Worm (Caenorhabditis elegans) whole organism, mixed stage, embryonic: Measurements from ENCODE around the gene K06H7.2.
A peak's percentile ranks its signal among the peaks of the same experiment; 100 is the strongest.

Experiments
- M03D4.4 ChIP-seq: sonication (generic microtip); optimal IDR thresholded peaks from 2 replicates; lab custom pipeline; 2017; ENCODE audit warnings: mild to moderate bottlenecking, missing genetic modification characterization, missing compliant biosample characterization
- blmp-1 ChIP-seq: fragments of 150-350 bp; optimal IDR thresholded peaks from 2 replicates; lab custom pipeline; 2014; ENCODE audit warnings: missing biosample characterization, missing genetic modification characterization
- ceh-39 ChIP-seq: fragments of 150-350 bp; optimal IDR thresholded peaks from 2 replicates; lab custom pipeline; 2014; ENCODE audit warnings: missing biosample characterization, missing genetic modification characterization
- ceh-43 ChIP-seq: fragments of 200-800 bp; sonication (Bioruptor generic); optimal IDR thresholded peaks from 2 replicates; lab custom pipeline; 2018; ENCODE audit warnings: mild to moderate bottlenecking, missing genetic modification characterization, moderate library complexity, missing compliant biosample characterization
- ceh-83 ChIP-seq: fragments of 200-800 bp; sonication (Bioruptor generic); optimal IDR thresholded peaks from 2 replicates; lab custom pipeline; 2018; ENCODE audit warnings: mild to moderate bottlenecking, missing genetic modification characterization, missing compliant biosample characterization
- ces-1 ChIP-seq: fragments of 150-350 bp; optimal IDR thresholded peaks from 2 replicates; lab custom pipeline; 2014; ENCODE audit warnings: missing biosample characterization, missing genetic modification reagents, missing genetic modification characterization
- drap-1 ChIP-seq: fragments of 200-800 bp; sonication (Bioruptor generic); optimal IDR thresholded peaks from 3 replicates; lab custom pipeline; 2018; ENCODE audit warnings: mild to moderate bottlenecking, missing genetic modification characterization, missing compliant biosample characterization
- elt-1 ChIP-seq: sonication (generic microtip); optimal IDR thresholded peaks from 2 replicates; lab custom pipeline; 2017; ENCODE audit warnings: missing genetic modification characterization, mild to moderate bottlenecking, missing compliant biosample characterization, antibody characterized with exemption, moderate library complexity, borderline replicate concordance; ENCODE audit not compliant: insufficient read depth
- elt-3 ChIP-seq: fragments of 150-350 bp; optimal IDR thresholded peaks from 2 replicates; lab custom pipeline; 2014; ENCODE audit warnings: missing biosample characterization, missing genetic modification characterization
- flh-1 ChIP-seq: fragments of 200-800 bp; sonication (Bioruptor generic); optimal IDR thresholded peaks from 2 replicates; lab custom pipeline; 2018; ENCODE audit warnings: mild to moderate bottlenecking, missing genetic modification characterization, moderate library complexity, missing compliant biosample characterization
- ham-2 ChIP-seq: fragments of 200-800 bp; sonication (Bioruptor generic); optimal IDR thresholded peaks from 2 replicates; lab custom pipeline; 2018; ENCODE audit warnings: mild to moderate bottlenecking, missing genetic modification characterization, missing compliant biosample characterization
- hlh-1 ChIP-seq: fragments of 150-350 bp; optimal IDR thresholded peaks from 2 replicates; lab custom pipeline; 2014; ENCODE audit warnings: missing biosample characterization, missing genetic modification reagents, missing genetic modification characterization
- lin-13 ChIP-seq: fragments of 150-350 bp; optimal IDR thresholded peaks from 2 replicates; lab custom pipeline; 2014; ENCODE audit warnings: missing biosample characterization, missing genetic modification characterization
- lin-32 ChIP-seq: fragments of 200-800 bp; sonication (Bioruptor generic); optimal IDR thresholded peaks from 2 replicates; lab custom pipeline; 2018; ENCODE audit warnings: mild to moderate bottlenecking, missing genetic modification characterization, missing compliant biosample characterization
- lsy-2 ChIP-seq: fragments of 150-350 bp; optimal IDR thresholded peaks from 2 replicates; lab custom pipeline; 2014; ENCODE audit warnings: missing biosample characterization, missing genetic modification characterization
- mab-5 ChIP-seq: fragments of 150-350 bp; optimal IDR thresholded peaks from 2 replicates; lab custom pipeline; 2014; ENCODE audit warnings: missing biosample characterization, missing genetic modification characterization
- mep-1 ChIP-seq: fragments of 150-350 bp; optimal IDR thresholded peaks from 2 replicates; lab custom pipeline; 2017; ENCODE audit warnings: missing biosample characterization, missing genetic modification reagents, missing genetic modification characterization, inconsistent platforms
- mls-2 ChIP-seq: sonication (generic microtip); optimal IDR thresholded peaks from 2 replicates; lab custom pipeline; 2016; ENCODE audit warnings: mild to moderate bottlenecking, missing genetic modification characterization, moderate library complexity, missing compliant biosample characterization
- nhr-12 ChIP-seq: fragments of 150-350 bp; optimal IDR thresholded peaks from 2 replicates; lab custom pipeline; 2014; ENCODE audit warnings: missing biosample characterization, missing genetic modification characterization
- nhr-2 ChIP-seq: fragments of 150-350 bp; optimal IDR thresholded peaks from 2 replicates; lab custom pipeline; 2014; ENCODE audit warnings: missing biosample characterization, missing genetic modification characterization
- nhr-237 ChIP-seq: fragments of 150-350 bp; optimal IDR thresholded peaks from 2 replicates; lab custom pipeline; 2014; ENCODE audit warnings: missing biosample characterization, missing genetic modification characterization
- nhr-28 ChIP-seq: fragments of 150-350 bp; optimal IDR thresholded peaks from 2 replicates; lab custom pipeline; 2014; ENCODE audit warnings: missing biosample characterization, missing genetic modification characterization
- nhr-76 ChIP-seq: sonication (generic microtip); optimal IDR thresholded peaks from 2 replicates; lab custom pipeline; 2017; ENCODE audit warnings: missing biosample characterization, missing genetic modification characterization
- pha-4 ChIP-seq: fragments of 150-350 bp; optimal IDR thresholded peaks from 2 replicates; lab custom pipeline; 2018; ENCODE audit warnings: missing biosample characterization, missing genetic modification reagents, missing genetic modification characterization
- sem-2 ChIP-seq: fragments of 200-800 bp; sonication (Bioruptor generic); optimal IDR thresholded peaks from 2 replicates; lab custom pipeline; 2018; ENCODE audit warnings: mild to moderate bottlenecking, missing genetic modification characterization, missing compliant biosample characterization
- sptf-1 ChIP-seq: sonication (generic microtip); optimal IDR thresholded peaks from 2 replicates; lab custom pipeline; 2017; ENCODE audit warnings: mild to moderate bottlenecking, missing genetic modification characterization, moderate library complexity, missing compliant biosample characterization
- tbx-8 ChIP-seq: fragments of 200-800 bp; sonication (Bioruptor generic); optimal IDR thresholded peaks from 2 replicates; lab custom pipeline; 2018; ENCODE audit warnings: mild to moderate bottlenecking, missing genetic modification characterization, moderate library complexity, missing compliant biosample characterization
- unc-120 ChIP-seq: sonication (generic microtip); optimal IDR thresholded peaks from 2 replicates; lab custom pipeline; 2017; ENCODE audit warnings: missing genetic modification characterization, missing compliant biosample characterization; ENCODE audit not compliant: poor library complexity, severe bottlenecking
- unc-39 ChIP-seq: fragments of 150-350 bp; optimal IDR thresholded peaks from 2 replicates; lab custom pipeline; 2014; ENCODE audit warnings: missing biosample characterization, missing genetic modification characterization
- unc-62 ChIP-seq: fragments of 150-350 bp; optimal IDR thresholded peaks from 2 replicates; lab custom pipeline; 2014; ENCODE audit warnings: missing biosample characterization, missing genetic modification reagents, missing genetic modification characterization
- zip-8 ChIP-seq: fragments of 150-350 bp; optimal IDR thresholded peaks from 2 replicates; lab custom pipeline; 2014; ENCODE audit warnings: missing biosample characterization, missing genetic modification characterization
- ztf-11 ChIP-seq: fragments of 150-350 bp; optimal IDR thresholded peaks from 2 replicates; lab custom pipeline; 2014; ENCODE audit warnings: missing biosample characterization, missing genetic modification characterization

Gene K06H7.2

DNA sequence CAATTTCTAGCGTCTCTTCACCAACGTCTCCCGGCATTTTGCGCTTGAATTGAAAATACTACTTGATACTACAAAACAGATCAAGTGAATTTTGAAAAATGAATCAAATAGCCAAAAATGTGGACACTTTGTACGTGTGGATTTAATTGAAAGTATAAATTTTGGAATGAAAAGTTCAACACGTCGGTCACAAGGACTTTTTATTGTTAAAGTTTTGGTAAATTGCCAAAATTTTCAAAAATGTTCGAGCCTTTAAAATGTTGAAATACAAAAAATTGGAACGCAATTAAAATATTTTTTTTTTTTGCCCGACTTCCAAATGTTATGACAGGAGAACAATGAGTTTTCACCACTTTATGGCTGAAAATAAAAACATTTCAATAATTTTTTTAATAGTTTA, 4.7 kb downstream of the K06H7.2 start, which contains the start of gene K06H7.8:
TSS of gene K06H7.8 (minus strand) at position 101 of the 400 bp plus-strand sequence.
- TF ChIP-seq hlh-1 (tag; lab: Kevin White, UChicago) (no peak), flh-1 (GFP tag; lab: Kevin White, UChicago) (no peak), nhr-12 (no peak), elt-3 (no peak), pha-4 (no peak), blmp-1 (tag; lab: Kevin White, UChicago) (no peak), unc-39 (no peak), sptf-1 (tag; lab: Kevin White, UChicago) (no peak), ham-2 (GFP tag; lab: Kevin White, UChicago) (no peak), nhr-237 (tag; lab: Kevin White, UChicago) (no peak), lin-32 (GFP tag; lab: Kevin White, UChicago) (no peak), ceh-83 (GFP tag; lab: Kevin White, UChicago) (no peak), ztf-11 (no peak)

DNA sequence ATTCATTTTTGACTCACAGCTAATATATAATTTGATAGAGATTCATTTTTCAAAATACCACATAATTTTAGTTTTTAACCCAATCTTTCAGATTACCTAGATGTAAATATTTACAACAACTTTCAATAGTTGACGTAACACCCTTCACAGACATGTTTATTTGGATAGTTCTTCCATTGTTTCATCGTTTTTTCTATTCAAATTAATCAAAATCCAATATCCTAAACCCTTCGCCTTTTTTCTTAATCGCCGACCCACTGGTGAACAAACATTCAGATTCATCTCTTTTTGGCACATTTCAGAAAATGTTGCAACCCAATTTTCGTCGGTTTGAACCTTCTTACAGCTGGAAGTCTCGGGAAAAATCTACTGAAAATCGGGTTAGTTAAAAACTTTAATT, 5.6 kb downstream of the K06H7.2 start, which contains the start of gene K06H7.1:
TSS of gene K06H7.1 (plus strand) at position 301 of the 400 bp plus-strand sequence.
- TF ChIP-seq mep-1 (tag; lab: Kevin White, UChicago) = no peak
- no peak for TF ChIP-seq sptf-1 (tag; lab: Kevin White, UChicago)
- no peak for TF ChIP-seq hlh-1 (tag; lab: Kevin White, UChicago)
- no peak for TF ChIP-seq blmp-1 (tag; lab: Kevin White, UChicago)
- no peak for TF ChIP-seq lin-32 (GFP tag; lab: Kevin White, UChicago)
- no peak for TF ChIP-seq M03D4.4
- TF ChIP-seq drap-1 (GFP tag; lab: Kevin White, UChicago) = no peak
- TF ChIP-seq nhr-76 (tag; lab: Kevin White, UChicago) = no peak
- no peak for TF ChIP-seq flh-1 (GFP tag; lab: Kevin White, UChicago)
- TF ChIP-seq nhr-28 (tag; lab: Kevin White, UChicago) = no peak
- TF ChIP-seq ceh-43 = no peak
- TF ChIP-seq pha-4 = no peak
- TF ChIP-seq mls-2 (tag; lab: Kevin White, UChicago) = no peak
- no peak for TF ChIP-seq nhr-237 (tag; lab: Kevin White, UChicago)
- no peak for TF ChIP-seq elt-3
- no peak for TF ChIP-seq lsy-2
- no peak for TF ChIP-seq mab-5 (tag; lab: Kevin White, UChicago)
- TF ChIP-seq ham-2 (GFP tag; lab: Kevin White, UChicago) = no peak
- no peak for TF ChIP-seq unc-62 (GFP tag; lab: Kevin White, UChicago)
- no peak for TF ChIP-seq nhr-2 (tag; lab: Kevin White, UChicago)

DNA sequence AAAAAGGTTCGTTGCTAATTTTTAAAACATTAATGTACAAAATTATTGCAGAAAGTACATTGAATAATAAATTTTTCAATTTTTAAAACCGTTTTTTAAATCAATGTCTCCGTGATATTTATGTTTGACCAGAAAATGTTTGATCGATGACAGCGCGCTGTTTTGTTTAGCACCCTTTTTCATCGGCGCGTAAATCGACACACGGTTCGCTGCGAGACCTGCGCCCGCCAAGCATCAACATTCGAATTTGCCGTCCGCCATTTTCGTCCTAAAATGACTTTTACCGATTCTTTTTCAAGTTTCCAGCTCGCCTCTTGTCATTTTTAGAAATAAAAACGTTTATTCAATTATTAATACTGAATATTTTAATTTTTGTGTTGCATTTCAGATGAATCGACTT, 7.6 kb downstream of the K06H7.2 start, which contains the start of gene plk-1:
TSS of gene plk-1 (plus strand) at position 389 of the 400 bp plus-strand sequence.
- TF ChIP-seq unc-62 (GFP tag; lab: Kevin White, UChicago) (no peak), mls-2 (tag; lab: Kevin White, UChicago) (no peak), ztf-11 (no peak), tbx-8 (no peak), nhr-237 (tag; lab: Kevin White, UChicago) (no peak), nhr-76 (tag; lab: Kevin White, UChicago) (no peak), elt-1 (no peak), flh-1 (GFP tag; lab: Kevin White, UChicago) (no peak), lin-13 (tag; lab: Kevin White, UChicago) (no peak), mab-5 (tag; lab: Kevin White, UChicago) (no peak), nhr-2 (tag; lab: Kevin White, UChicago) (no peak), ceh-43 (no peak), lin-32 (GFP tag; lab: Kevin White, UChicago) (no peak), ceh-39 (tag; lab: Kevin White, UChicago) (peak; percentile 32), nhr-28 (tag; lab: Kevin White, UChicago) (no peak), zip-8 (no peak), lsy-2 (peak; percentile 62), sem-2 (no peak), mep-1 (tag; lab: Kevin White, UChicago) (peak; percentile 26), pha-4 (peak; percentile 13), unc-120 (tag; lab: Kevin White, UChicago) (no peak), ham-2 (GFP tag; lab: Kevin White, UChicago) (no peak)

DNA sequence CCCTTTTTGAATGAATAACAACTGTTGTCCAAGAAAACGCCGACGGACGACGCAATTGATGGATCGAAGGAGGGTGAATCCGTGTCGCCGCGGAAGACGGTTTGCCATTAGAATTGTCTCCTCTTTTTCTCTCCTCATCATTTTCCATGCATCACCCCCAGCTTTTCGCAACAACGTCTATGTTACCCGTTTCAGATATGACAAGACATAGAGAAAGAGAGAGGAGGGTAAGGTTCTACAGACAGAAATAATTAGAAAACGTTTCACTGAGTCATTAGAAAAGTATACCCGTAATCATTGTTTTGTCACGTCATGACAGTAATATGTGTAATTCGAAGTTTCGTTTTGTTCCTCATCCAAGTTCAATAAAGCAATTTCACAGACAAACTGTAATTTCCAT, 12.4 kb downstream of the K06H7.2 start:
- TF ChIP-seq unc-62 (GFP tag; lab: Kevin White, UChicago) (no peak), mab-5 (tag; lab: Kevin White, UChicago) (no peak), nhr-28 (tag; lab: Kevin White, UChicago) (no peak), hlh-1 (tag; lab: Kevin White, UChicago) (no peak), unc-39 (no peak), zip-8 (no peak), sem-2 (no peak), ces-1 (no peak), nhr-12 (no peak), lsy-2 (no peak), sptf-1 (tag; lab: Kevin White, UChicago) (no peak), blmp-1 (tag; lab: Kevin White, UChicago) (no peak), mep-1 (tag; lab: Kevin White, UChicago) (no peak), pha-4 (no peak)
